Fruit fly (Drosophila melanogaster): ENCODE data around the gene Nelf-A.
A peak's percentile ranks its signal among the peaks of the same experiment; 100 is the strongest.

The Nelf-A gene

dm6 chr3R:21180391-21180796 lies 43.1 kb upstream of the Nelf-A start (continued):
- TF ChIP-seq Trl (optimal IDR thresholded peaks at IDR 0.05): peak in 1 of 2 experiments; percentile 53
- no peak for TF ChIP-seq Trl (GFP tag; optimal IDR thresholded peaks at IDR 0.05)
- TF ChIP-seq vvl (GFP tag; IDR thresholded peaks at IDR 0.05): 0 out of 2 replicates have a peak, but pooled peaks have one; percentile 16
- TF ChIP-seq Xrp1 (GFP tag; IDR thresholded peaks at IDR 0.05): peak; percentile 26; the same call in 1 of the 2 replicates
- peak; percentile 68 for TF ChIP-seq Med (GFP tag)
- no peak for TF ChIP-seq CG15601 (tag; optimal IDR thresholded peaks at IDR 0.05)
- peak; percentile 42 for TF ChIP-seq Hmr (GFP tag; optimal IDR thresholded peaks at IDR 0.05)
- no peak for TF ChIP-seq da (GFP tag; optimal IDR thresholded peaks at IDR 0.05)
- TF ChIP-seq Hr51 (GFP tag; optimal IDR thresholded peaks at IDR 0.05): peak in 1 of 2 experiments; percentile 38
- TF ChIP-seq fd102C (GFP tag; optimal IDR thresholded peaks at IDR 0.05): no peak
- peak; percentile 72 for TF ChIP-seq CG7372 (GFP tag; IDR thresholded peaks at IDR 0.05)
- no peak for TF ChIP-seq CG6791 (GFP tag; IDR thresholded peaks at IDR 0.05; ENCODE audit: partially characterized antibody)
- TF ChIP-seq CG4730 (GFP tag; IDR thresholded peaks at IDR 0.05): 0 out of 2 replicates have a peak, but pooled peaks have one; percentile 7
- peak; percentile 9 for TF ChIP-seq grau (tag; optimal IDR thresholded peaks at IDR 0.05)
- no peak for TF ChIP-seq cg (GFP tag; optimal IDR thresholded peaks at IDR 0.05)
- no peak for TF ChIP-seq odd (GFP tag; optimal IDR thresholded peaks at IDR 0.05)
- TF ChIP-seq MTF-1 (GFP tag; optimal IDR thresholded peaks at IDR 0.05; ENCODE audit: borderline replicate concordance): no peak
- TF ChIP-seq Antp (GFP tag; optimal IDR thresholded peaks at IDR 0.05): no peak
- peak; percentile 20 for TF ChIP-seq nau (GFP tag; optimal IDR thresholded peaks at IDR 0.05)
- TF ChIP-seq Rfx (GFP tag; IDR thresholded peaks at IDR 0.05): peak; percentile 28
- no peak for TF ChIP-seq unc-4 (GFP tag; IDR thresholded peaks at IDR 0.05; ENCODE audit: partially characterized antibody)
- TF ChIP-seq CG7556 (GFP tag; optimal IDR thresholded peaks at IDR 0.05): peak; percentile 4
- TF ChIP-seq MBD-R2 (GFP tag; IDR thresholded peaks at IDR 0.05): peak; percentile 20; the same call in 1 of the 2 replicates
- peak; percentile 14 for TF ChIP-seq CG3281 (GFP tag; optimal IDR thresholded peaks at IDR 0.05)
- TF ChIP-seq gem (tag; optimal IDR thresholded peaks at IDR 0.05): peak; percentile 44
- TF ChIP-seq hkb (optimal IDR thresholded peaks at IDR 0.05): no peak
- TF ChIP-seq hkb (GFP tag; IDR thresholded peaks at IDR 0.05): peak; percentile 36; the same call in 1 of the 2 replicates
- TF ChIP-seq Fer1 (GFP tag; optimal IDR thresholded peaks at IDR 0.05): peak; percentile 8
- TF ChIP-seq chm (GFP tag; IDR thresholded peaks at IDR 0.05): peak; percentile 25; the same call in 1 of the 2 replicates
- TF ChIP-seq slbo (GFP tag; IDR thresholded peaks at IDR 0.05): 0 out of 2 replicates have a peak, but pooled peaks have one; percentile 10
- TF ChIP-seq ERR (GFP tag; optimal IDR thresholded peaks at IDR 0.05): no peak
- no peak for TF ChIP-seq dimm (GFP tag; IDR thresholded peaks at IDR 0.05)
- peak; percentile 27 for TF ChIP-seq CG30403 (GFP tag; optimal IDR thresholded peaks at IDR 0.05)

- TF ChIP-seq Pdp1 (GFP tag; optimal IDR thresholded peaks at IDR 0.05) (peak in 1 of 2 experiments; percentile 33), sug (tag; optimal IDR thresholded peaks at IDR 0.05) (peak; percentile 21), mirr (GFP tag; optimal IDR thresholded peaks at IDR 0.05) (peak; percentile 64), CG12769 (tag; optimal IDR thresholded peaks at IDR 0.05) (peak; percentile 5), Xbp1 (GFP tag; optimal IDR thresholded peaks at IDR 0.05) (no peak), CG34376 (GFP tag; optimal IDR thresholded peaks at IDR 0.05) (peak; percentile 33), exex (tag; optimal IDR thresholded peaks at IDR 0.05) (peak; percentile 86), Scr (GFP tag; IDR thresholded peaks at IDR 0.05; ENCODE audit: partially characterized antibody) (no peak), CG11723 (GFP tag; optimal IDR thresholded peaks at IDR 0.05) (no peak), cad (GFP tag; optimal IDR thresholded peaks at IDR 0.05) (no peak), cg (GFP tag; optimal IDR thresholded peaks at IDR 0.05) (no peak)
Measured at dm6 chr3R:21181957-21182356, 41.5 kb upstream of the Nelf-A start.
